Worm (Caenorhabditis elegans): ENCODE measurements around the gene fkh-9.

fkh-9 gene

ce11 chrX:3826172-3826571 is 591 bp downstream of the fkh-9 start:
- no peak for TF ChIP-seq ztf-11 (tag; optimal IDR thresholded peaks at IDR 0.05)
- TF ChIP-seq F13H6.1 (tag; optimal IDR thresholded peaks at IDR 0.05): peak; percentile 73
- TF ChIP-seq nhr-129 (tag; optimal IDR thresholded peaks at IDR 0.05): peak; percentile 32
- no peak for TF ChIP-seq nhr-21 (tag; optimal IDR thresholded peaks at IDR 0.05)

ce11 chrX:3824907-3825689 is 1.7 kb downstream of the fkh-9 start:
- TF ChIP-seq lin-13 (GFP tag; optimal IDR thresholded peaks at IDR 0.05) (no peak), ztf-11 (tag; optimal IDR thresholded peaks at IDR 0.05) (no peak), crh-2 (tag; optimal IDR thresholded peaks at IDR 0.05) (peak; percentile 50), sma-9 (GFP tag; optimal IDR thresholded peaks at IDR 0.05) (peak; percentile 51), sma-9 (tag; optimal IDR thresholded peaks at IDR 0.05) (no peak), fos-1 (tag; optimal IDR thresholded peaks at IDR 0.05) (peak; percentile 9), nhr-77 (tag; optimal IDR thresholded peaks at IDR 0.05) (no peak), nhr-237 (tag; optimal IDR thresholded peaks at IDR 0.05) (no peak), gmeb-1 (tag; optimal IDR thresholded peaks at IDR 0.05) (no peak), mbf-1 (tag; optimal IDR thresholded peaks at IDR 0.05) (no peak), ceh-16 (tag; optimal IDR thresholded peaks at IDR 0.05) (no peak), nhr-25 (tag; optimal IDR thresholded peaks at IDR 0.05) (no peak), lin-11 (tag; optimal IDR thresholded peaks at IDR 0.05) (no peak), F13H6.1 (tag; optimal IDR thresholded peaks at IDR 0.05) (no peak), nhr-10 (tag; optimal IDR thresholded peaks at IDR 0.05) (no peak)

- no peak for TF ChIP-seq blmp-1 (tag; optimal IDR thresholded peaks at IDR 0.05; ENCODE audit: insufficient read depth)
- TF ChIP-seq nhr-21 (tag; optimal IDR thresholded peaks at IDR 0.05): peak; percentile 58
These were observed 2.3 kb downstream of the fkh-9 start for ce11 chrX:3824443-3824842.

ce11 chrX:3823869-3824268 is 2.9 kb downstream of the fkh-9 start:
- TF ChIP-seq fos-1 (tag; optimal IDR thresholded peaks at IDR 0.05) (peak; percentile 91), F13H6.1 (tag; optimal IDR thresholded peaks at IDR 0.05) (peak; percentile 71), crh-2 (tag; optimal IDR thresholded peaks at IDR 0.05) (peak; percentile 78), gmeb-1 (tag; optimal IDR thresholded peaks at IDR 0.05) (peak; percentile 10), unc-62 (GFP tag; optimal IDR thresholded peaks at IDR 0.05) (no peak), skn-1 (tag; optimal IDR thresholded peaks at IDR 0.05) (peak; percentile 15), sma-3 (GFP tag; optimal IDR thresholded peaks at IDR 0.05) (peak; percentile 68), nhr-77 (tag; optimal IDR thresholded peaks at IDR 0.05) (no peak), elt-3 (tag; optimal IDR thresholded peaks at IDR 0.05) (no peak), sma-9 (GFP tag; optimal IDR thresholded peaks at IDR 0.05) (peak; percentile 88), sma-9 (tag; optimal IDR thresholded peaks at IDR 0.05) (no peak), Y55F3AM.14 (GFP tag; optimal IDR thresholded peaks at IDR 0.05) (no peak), lsy-2 (tag; optimal IDR thresholded peaks at IDR 0.05) (peak in 1 of 2 experiments; percentile 2)

- TF ChIP-seq nhr-129 (tag; optimal IDR thresholded peaks at IDR 0.05): peak; percentile 62
- peak; percentile 4 for TF ChIP-seq sma-9 (GFP tag; optimal IDR thresholded peaks at IDR 0.05)
- no peak for TF ChIP-seq sma-9 (tag; optimal IDR thresholded peaks at IDR 0.05)
- peak; percentile 3 for TF ChIP-seq crh-2 (tag; optimal IDR thresholded peaks at IDR 0.05)
- TF ChIP-seq gmeb-1 (tag; optimal IDR thresholded peaks at IDR 0.05): no peak
These were observed 4.7 kb downstream of the fkh-9 start for ce11 chrX:3822061-3822460.

- TF ChIP-seq nhr-77 (tag; optimal IDR thresholded peaks at IDR 0.05) (no peak), nhr-6 (tag; optimal IDR thresholded peaks at IDR 0.05) (no peak), sma-9 (GFP tag; optimal IDR thresholded peaks at IDR 0.05) (no peak), sma-9 (tag; optimal IDR thresholded peaks at IDR 0.05) (no peak), ZK546.5 (tag; optimal IDR thresholded peaks at IDR 0.05) (no peak), unc-39 (tag; optimal IDR thresholded peaks at IDR 0.05) (no peak), nhr-21 (tag; optimal IDR thresholded peaks at IDR 0.05) (no peak)
These were observed 5.2 kb downstream of the fkh-9 start for ce11 chrX:3821609-3822008.

- TF ChIP-seq F13H6.1 (tag; optimal IDR thresholded peaks at IDR 0.05) (peak; percentile 6), fos-1 (tag; optimal IDR thresholded peaks at IDR 0.05) (peak; percentile 71), crh-2 (tag; optimal IDR thresholded peaks at IDR 0.05) (peak; percentile 48), gmeb-1 (tag; optimal IDR thresholded peaks at IDR 0.05) (peak; percentile 25), ztf-4 (tag; optimal IDR thresholded peaks at IDR 0.05) (no peak)
These were observed 6.1 kb downstream of the fkh-9 start for ce11 chrX:3820666-3821065.
